Fruit fly (Drosophila melanogaster) whole organism, embryonic: ENCODE measurements around the gene CG7889.

ENCODE experiments used
- Asciz ChIP-seq: fragments of 200-800 bp; sonication (Bioruptor generic); optimal IDR thresholded peaks from 2 replicates; lab custom pipeline; 2017; ENCODE audit warnings: missing biosample characterization, mild to moderate bottlenecking, missing genetic modification characterization, missing genetic modification reagents
- Blimp-1 ChIP-seq: fragments of 200-800 bp; sonication (Bioruptor generic); optimal IDR thresholded peaks from 3 replicates; lab custom pipeline; 2018; ENCODE audit warnings: missing biosample characterization, missing genetic modification characterization, mild to moderate bottlenecking, moderate library complexity, missing genetic modification reagents
- CG1024 ChIP-seq: fragments of 200-800 bp; sonication (Bioruptor generic); IDR thresholded peaks from 2 replicates; pipeline ENCODE4 v1.3.6; 2022; ENCODE audit warnings: missing biosample characterization, missing genetic modification characterization
- CG10431 ChIP-seq: fragments of 200-800 bp; sonication (Bioruptor generic); optimal IDR thresholded peaks from 3 replicates; lab custom pipeline; 2018; ENCODE audit warnings: missing biosample characterization, mild to moderate bottlenecking, missing genetic modification characterization
- CG13287 ChIP-seq: fragments of 200-800 bp; sonication (Bioruptor generic); IDR thresholded peaks from 2 replicates; pipeline ENCODE4 v1.3.6; 2022; ENCODE audit warnings: missing biosample characterization, missing genetic modification characterization; ENCODE audit not compliant: partially characterized antibody
- CG13424 ChIP-seq: fragments of 200-800 bp; sonication (Bioruptor generic); optimal IDR thresholded peaks from 2 replicates; lab custom pipeline; 2019; ENCODE audit warnings: missing biosample characterization, mild to moderate bottlenecking, missing genetic modification characterization, moderate library complexity
- CG15601 ChIP-seq: fragments of 200-800 bp; sonication (Bioruptor generic); optimal IDR thresholded peaks from 3 replicates; lab custom pipeline; 2019; ENCODE audit warnings: missing biosample characterization, mild to moderate bottlenecking, missing genetic modification characterization, moderate library complexity
- CG16863 ChIP-seq: fragments of 200-800 bp; sonication (Bioruptor generic); optimal IDR thresholded peaks from 3 replicates; lab custom pipeline; 2016; ENCODE audit warnings: missing biosample characterization, missing genetic modification characterization
- CG17186 ChIP-seq: fragments of 200-800 bp; sonication (Bioruptor generic); optimal IDR thresholded peaks from 3 replicates; lab custom pipeline; 2017; ENCODE audit warnings: missing biosample characterization, missing genetic modification reagents, missing genetic modification characterization
- CG2678 ChIP-seq: fragments of 200-800 bp; sonication (Bioruptor generic); optimal IDR thresholded peaks from 3 replicates; lab custom pipeline; 2019; ENCODE audit warnings: missing biosample characterization, mild to moderate bottlenecking, missing genetic modification characterization, moderate library complexity
- CG4707 ChIP-seq: fragments of 200-800 bp; sonication (Bioruptor generic); optimal IDR thresholded peaks from 2 replicates; lab custom pipeline; 2018; ENCODE audit warnings: missing biosample characterization, mild to moderate bottlenecking, missing genetic modification characterization, moderate library complexity
- CG6175 ChIP-seq: fragments of 200-800 bp; sonication (Bioruptor generic); IDR thresholded peaks from 3 replicates; pipeline ENCODE4 v1.3.6; 2022; ENCODE audit warnings: missing biosample characterization, missing genetic modification characterization
- CG6813 ChIP-seq: fragments of 200-800 bp; sonication (Bioruptor generic); optimal IDR thresholded peaks from 2 replicates; lab custom pipeline; 2017; ENCODE audit warnings: missing biosample characterization, missing genetic modification characterization, mild to moderate bottlenecking, moderate library complexity, missing genetic modification reagents
- CG7357 ChIP-seq: fragments of 200-800 bp; sonication (Bioruptor generic); IDR thresholded peaks from 3 replicates; pipeline ENCODE4 v1.3.6; 2022; ENCODE audit warnings: missing biosample characterization, missing genetic modification characterization
- CG8281 ChIP-seq: fragments of 200-800 bp; sonication (Bioruptor generic); optimal IDR thresholded peaks from 2 replicates; lab custom pipeline; 2018; ENCODE audit warnings: missing biosample characterization, mild to moderate bottlenecking, missing genetic modification characterization, moderate library complexity
- CG8765 ChIP-seq: fragments of 200-800 bp; sonication (Bioruptor generic); IDR thresholded peaks from 2 replicates; pipeline ENCODE4 v1.3.6; 2022; ENCODE audit warnings: missing biosample characterization, missing genetic modification characterization
- HmgZ ChIP-seq: fragments of 200-800 bp; sonication (Bioruptor generic); optimal IDR thresholded peaks from 2 replicates; lab custom pipeline; 2018; ENCODE audit warnings: missing biosample characterization, mild to moderate bottlenecking, missing genetic modification characterization
- Jarid2 ChIP-seq: fragments of 200-800 bp; sonication (Bioruptor generic); optimal IDR thresholded peaks from 3 replicates; lab custom pipeline; 2017; ENCODE audit warnings: mild to moderate bottlenecking, missing biosample characterization, missing genetic modification reagents, missing genetic modification characterization
- Mes4 ChIP-seq: fragments of 200-800 bp; sonication (Bioruptor generic); optimal IDR thresholded peaks from 2 replicates; lab custom pipeline; 2016; ENCODE audit warnings: missing biosample characterization, missing genetic modification characterization
- Neu2 ChIP-seq: fragments of 200-800 bp; sonication (Bioruptor generic); optimal IDR thresholded peaks from 3 replicates; lab custom pipeline; 2016; ENCODE audit warnings: missing biosample characterization, missing genetic modification characterization, borderline replicate concordance
- Pdp1 ChIP-seq, 2 experiments: fragments of 200-800 bp; sonication (Bioruptor generic); optimal IDR thresholded peaks; 3 replicates each; lab custom pipeline; 2016; ENCODE audit warnings: missing biosample characterization in 2 of 2, missing genetic modification characterization in 2 of 2, mild to moderate bottlenecking in 1 of 2, moderate library complexity in 1 of 2
- Ravus ChIP-seq: fragments of 200-800 bp; sonication (Bioruptor generic); IDR thresholded peaks from 2 replicates; pipeline ENCODE4 v1.3.6; 2022; ENCODE audit warnings: missing biosample characterization, missing genetic modification characterization
- Rfx ChIP-seq: fragments of 200-800 bp; sonication (Bioruptor generic); IDR thresholded peaks from 2 replicates; pipeline ENCODE4 v1.3.6; 2022; ENCODE audit warnings: missing biosample characterization, missing genetic modification characterization
- Sox102F ChIP-seq: fragments of 200-800 bp; sonication (Bioruptor generic); optimal IDR thresholded peaks from 2 replicates; lab custom pipeline; 2018; ENCODE audit warnings: missing biosample characterization, mild to moderate bottlenecking, missing genetic modification characterization, moderate library complexity
- Sry-δ ChIP-seq: fragments of 200-800 bp; sonication (Bioruptor generic); optimal IDR thresholded peaks from 2 replicates; lab custom pipeline; 2016; ENCODE audit warnings: missing biosample characterization, missing genetic modification characterization
- Stat92E ChIP-seq, 3 experiments: fragments of >200 bp in 2 of 3; fragments of 200-800 bp in 1 of 3; sonication (Bioruptor generic) in 1 of 3; optimal IDR thresholded peaks; 2 replicates each; lab custom pipeline; 2017 to 2019; ENCODE audit warnings: missing biosample characterization in 3 of 3, missing genetic modification characterization in 3 of 3, mild to moderate bottlenecking in 1 of 3, moderate library complexity in 1 of 3
- Vsx1 ChIP-seq: fragments of 200-800 bp; sonication (Bioruptor generic); optimal IDR thresholded peaks from 2 replicates; lab custom pipeline; 2017; ENCODE audit warnings: missing biosample characterization, mild to moderate bottlenecking, missing genetic modification characterization, missing genetic modification reagents
- ash1 ChIP-seq: fragments of 200-800 bp; sonication (Bioruptor generic); optimal IDR thresholded peaks from 2 replicates; lab custom pipeline; 2018; ENCODE audit warnings: missing biosample characterization, mild to moderate bottlenecking, missing genetic modification characterization
- cad ChIP-seq: fragments of >200 bp; optimal IDR thresholded peaks from 2 replicates; lab custom pipeline; 2017; ENCODE audit warnings: missing biosample characterization, missing genetic modification characterization
- ci ChIP-seq: fragments of 200-800 bp; sonication (Bioruptor generic); IDR thresholded peaks from 3 replicates; pipeline ENCODE4 v1.3.6; 2022; ENCODE audit warnings: missing biosample characterization, missing genetic modification characterization
- crol ChIP-seq: fragments of 200-800 bp; sonication (Bioruptor generic); IDR thresholded peaks from 2 replicates; pipeline ENCODE4 v1.3.6; 2022; ENCODE audit warnings: missing biosample characterization, missing genetic modification characterization
- crp ChIP-seq, 2 experiments: fragments of 200-800 bp; sonication (Bioruptor generic); optimal IDR thresholded peaks; 2 replicates in 1 of 2; 3 replicates in 1 of 2; lab custom pipeline; 2017; ENCODE audit warnings: missing biosample characterization in 2 of 2, missing genetic modification characterization in 2 of 2, mild to moderate bottlenecking in 1 of 2, moderate library complexity in 1 of 2
- dmrt11E ChIP-seq: fragments of 200-800 bp; sonication (Bioruptor generic); optimal IDR thresholded peaks from 3 replicates; lab custom pipeline; 2018; ENCODE audit warnings: missing biosample characterization, mild to moderate bottlenecking, missing genetic modification characterization, moderate library complexity
- gsb-n ChIP-seq: fragments of 200-800 bp; sonication (Bioruptor generic); optimal IDR thresholded peaks from 3 replicates; lab custom pipeline; 2018; ENCODE audit warnings: missing biosample characterization, mild to moderate bottlenecking, missing genetic modification characterization
- ham ChIP-seq: fragments of 200-800 bp; sonication (Bioruptor generic); IDR thresholded peaks from 2 replicates; pipeline ENCODE4 v1.3.6; 2022; ENCODE audit warnings: missing biosample characterization, missing genetic modification characterization
- hb ChIP-seq: fragments of 200-800 bp; sonication (Bioruptor generic); IDR thresholded peaks from 3 replicates; pipeline ENCODE4 v1.3.6; 2022; ENCODE audit warnings: missing biosample characterization, missing genetic modification characterization; ENCODE audit not compliant: partially characterized antibody
- hth ChIP-seq: fragments of >200 bp; optimal IDR thresholded peaks from 2 replicates; lab custom pipeline; 2017; ENCODE audit warnings: inconsistent platforms
- kah ChIP-seq: fragments of 200-800 bp; sonication (Bioruptor generic); optimal IDR thresholded peaks from 2 replicates; lab custom pipeline; 2018; ENCODE audit warnings: missing biosample characterization, mild to moderate bottlenecking, missing genetic modification characterization
- lola ChIP-seq, 3 experiments: fragments of >200 bp in 2 of 3; fragments of 200-800 bp in 1 of 3; sonication (Bioruptor generic) in 1 of 3; optimal IDR thresholded peaks; 2 replicates each; lab custom pipeline; 2017 to 2019; ENCODE audit warnings: missing biosample characterization in 3 of 3, missing genetic modification characterization in 3 of 3, mild to moderate bottlenecking in 1 of 3, moderate library complexity in 1 of 3
- p53 ChIP-seq: fragments of 200-800 bp; sonication (Bioruptor generic); optimal IDR thresholded peaks from 2 replicates; lab custom pipeline; 2016; ENCODE audit warnings: missing biosample characterization, missing genetic modification characterization
- peb ChIP-seq: fragments of 200-800 bp; sonication (Bioruptor generic); IDR thresholded peaks from 2 replicates; pipeline ENCODE4 v1.3.6; 2022; ENCODE audit warnings: missing biosample characterization, missing genetic modification characterization
- prd ChIP-seq, 3 experiments: fragments of >200 bp in 2 of 3; fragments of 200-800 bp in 1 of 3; sonication (Bioruptor generic) in 1 of 3; optimal IDR thresholded peaks in 2 of 3; IDR thresholded peaks in 1 of 3; 2 replicates in 2 of 3; 3 replicates in 1 of 3; pipeline versions ENCODE4 v1.3.6 to Lab custom; 2017 to 2022; ENCODE audit warnings: missing biosample characterization in 1 of 3, missing genetic modification characterization in 1 of 3
- pros ChIP-seq: fragments of 200-800 bp; sonication (Bioruptor generic); optimal IDR thresholded peaks from 3 replicates; lab custom pipeline; 2019; ENCODE audit warnings: missing biosample characterization, mild to moderate bottlenecking, missing genetic modification characterization, moderate library complexity
- salm ChIP-seq: fragments of 200-800 bp; sonication (Bioruptor generic); optimal IDR thresholded peaks from 2 replicates; lab custom pipeline; 2018; ENCODE audit warnings: missing biosample characterization, mild to moderate bottlenecking, missing genetic modification characterization
- tna ChIP-seq: fragments of 200-800 bp; sonication (Bioruptor generic); IDR thresholded peaks from 2 replicates; pipeline ENCODE4 v1.3.6; 2022; ENCODE audit warnings: missing biosample characterization, missing genetic modification characterization; ENCODE audit not compliant: partially characterized antibody
- vfl ChIP-seq: fragments of 200-800 bp; sonication (Bioruptor generic); optimal IDR thresholded peaks from 2 replicates; lab custom pipeline; 2016; ENCODE audit warnings: missing biosample characterization, missing genetic modification characterization
- vnd ChIP-seq: fragments of 200-800 bp; sonication (Bioruptor generic); IDR thresholded peaks from 3 replicates; pipeline ENCODE4 v1.3.6; 2022; ENCODE audit warnings: missing biosample characterization, missing genetic modification characterization; ENCODE audit not compliant: partially characterized antibody
- zen ChIP-seq: fragments of 200-800 bp; sonication (Bioruptor generic); optimal IDR thresholded peaks from 3 replicates; lab custom pipeline; 2018; ENCODE audit warnings: missing biosample characterization, mild to moderate bottlenecking, missing genetic modification characterization, moderate library complexity

CG7889 gene

dm6 chrX:19220963-19221572, 22.4 kb upstream of the CG7889 start (continued):
- TF ChIP-seq Stat92E (GFP tag; optimal IDR thresholded peaks at IDR 0.05; lab: Kevin White, UChicago) = peak in 1 of 3 experiments; percentile 10
- no peak for TF ChIP-seq gsb-n (tag; lab: Kevin White, UChicago)
- TF ChIP-seq Sry-δ (GFP tag; lab: Kevin White, UChicago) = no peak
- TF ChIP-seq CG6813 (GFP tag; lab: Kevin White, UChicago) = no peak
- no peak for TF ChIP-seq vnd (GFP tag; lab: Robert Waterston, UW)
- no peak for TF ChIP-seq CG13287
- TF ChIP-seq Pdp1 (GFP tag; optimal IDR thresholded peaks at IDR 0.05; lab: Kevin White, UChicago) = no peak
- peak; percentile 55 for TF ChIP-seq zen
- no peak for TF ChIP-seq CG6175 (GFP tag; lab: Robert Waterston, UW)
- no peak for TF ChIP-seq salm (tag; lab: Kevin White, UChicago)
- no peak for TF ChIP-seq dmrt11E (tag; lab: Kevin White, UChicago)
- TF ChIP-seq ash1 (GFP tag; lab: Kevin White, UChicago) = no peak
- no peak for TF ChIP-seq CG8765
- no peak for TF ChIP-seq CG7357
- TF ChIP-seq CG2678 (tag; lab: Kevin White, UChicago) = no peak
- no peak for TF ChIP-seq CG13424 (tag; lab: Kevin White, UChicago)
- no peak for TF ChIP-seq Jarid2 (GFP tag; lab: Kevin White, UChicago)
- no peak for TF ChIP-seq Neu2 (GFP tag; lab: Kevin White, UChicago)
- no peak for TF ChIP-seq CG1024
- no peak for TF ChIP-seq pros (GFP tag; lab: Kevin White, UChicago)
- no peak for TF ChIP-seq p53
- no peak for TF ChIP-seq Mes4
- no peak for TF ChIP-seq CG4707
- TF ChIP-seq cad = peak; percentile 88
- no peak for TF ChIP-seq CG8281
- no peak for TF ChIP-seq hb (GFP tag; lab: Robert Waterston, UW)
- TF ChIP-seq ham = no peak
- no peak for TF ChIP-seq peb (GFP tag; lab: Robert Waterston, UW)
- TF ChIP-seq Asciz (GFP tag; lab: Kevin White, UChicago) = no peak
- no peak for TF ChIP-seq CG17186 (GFP tag; lab: Kevin White, UChicago)
- no peak for TF ChIP-seq Vsx1
- no peak for TF ChIP-seq tna (GFP tag; lab: Robert Waterston, UW)
- peak; percentile 46; the same call in 1 of the 2 replicates for TF ChIP-seq crol (GFP tag; lab: Robert Waterston, UW)
- TF ChIP-seq lola (GFP tag; optimal IDR thresholded peaks at IDR 0.05; lab: Kevin White, UChicago) = no peak
- no peak for TF ChIP-seq CG10431 (GFP tag; lab: Kevin White, UChicago)
- TF ChIP-seq HmgZ (tag; lab: Kevin White, UChicago) = no peak
- no peak for TF ChIP-seq prd (optimal IDR thresholded peaks at IDR 0.05; lab: Kevin White, UChicago)
- TF ChIP-seq prd (GFP tag; IDR thresholded peaks at IDR 0.05; lab: Robert Waterston, UW) = peak; percentile 13; the same call in 1 of the 3 replicates
- TF ChIP-seq Sox102F (GFP tag; lab: Kevin White, UChicago) = no peak
- TF ChIP-seq crp (GFP tag; optimal IDR thresholded peaks at IDR 0.05; lab: Kevin White, UChicago) = no peak
- TF ChIP-seq Rfx (GFP tag; lab: Robert Waterston, UW) = no peak
- no peak for TF ChIP-seq CG15601 (tag; lab: Kevin White, UChicago)
- no peak for TF ChIP-seq vfl (GFP tag; lab: Kevin White, UChicago)
- no peak for TF ChIP-seq CG16863 (GFP tag; lab: Kevin White, UChicago)
- no peak for TF ChIP-seq ci (GFP tag; lab: Robert Waterston, UW)
- TF ChIP-seq kah (GFP tag; lab: Kevin White, UChicago) = no peak
- no peak for TF ChIP-seq Ravus (GFP tag; lab: Robert Waterston, UW)
- no peak for TF ChIP-seq hth (lab: Kevin White, UChicago)
- TF ChIP-seq Blimp-1 = peak; percentile 97
